Worm (Caenorhabditis elegans) whole organism, young adult: ENCODE results near the gene dpy-13.

Experiments used
- F10E7.11 ChIP-seq: sonication (generic microtip); optimal IDR thresholded peaks from 2 replicates; lab custom pipeline; 2017; ENCODE audit warnings: mild to moderate bottlenecking, missing genetic modification characterization, moderate library complexity, missing compliant biosample characterization
- dpl-1 ChIP-seq: fragments of 150-350 bp; optimal IDR thresholded peaks from 2 replicates; lab custom pipeline; 2014; ENCODE audit warnings: missing biosample characterization, missing genetic modification reagents, missing genetic modification characterization

DNA sequence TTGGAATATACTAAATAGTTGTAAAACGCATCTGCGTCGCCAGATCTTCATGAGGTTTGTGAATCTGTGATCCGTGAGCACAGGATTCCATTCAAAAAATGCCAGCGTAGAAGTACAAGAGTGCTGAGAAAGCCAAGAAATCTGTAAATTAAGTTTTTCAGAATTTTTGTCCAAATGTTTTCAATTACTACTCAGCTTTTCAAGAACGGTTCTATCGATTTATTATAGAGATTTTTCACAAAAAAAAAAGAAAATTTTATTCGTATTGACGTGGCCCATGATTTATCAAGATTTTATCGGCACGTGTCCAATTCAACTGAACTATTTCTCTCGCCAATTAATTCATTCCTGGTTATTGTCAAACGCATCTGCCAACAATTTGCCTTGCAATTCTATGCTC, 33.9 kb downstream of the dpy-13 start, which contains the start of gene F36A4.3:
- TF ChIP-seq dpl-1 (GFP tag; lab: Kevin White, UChicago) = no peak
- no peak for TF ChIP-seq F10E7.11
